Fruit fly (Drosophila melanogaster): ENCODE data around the gene MED31.

Gene MED31

DNA sequence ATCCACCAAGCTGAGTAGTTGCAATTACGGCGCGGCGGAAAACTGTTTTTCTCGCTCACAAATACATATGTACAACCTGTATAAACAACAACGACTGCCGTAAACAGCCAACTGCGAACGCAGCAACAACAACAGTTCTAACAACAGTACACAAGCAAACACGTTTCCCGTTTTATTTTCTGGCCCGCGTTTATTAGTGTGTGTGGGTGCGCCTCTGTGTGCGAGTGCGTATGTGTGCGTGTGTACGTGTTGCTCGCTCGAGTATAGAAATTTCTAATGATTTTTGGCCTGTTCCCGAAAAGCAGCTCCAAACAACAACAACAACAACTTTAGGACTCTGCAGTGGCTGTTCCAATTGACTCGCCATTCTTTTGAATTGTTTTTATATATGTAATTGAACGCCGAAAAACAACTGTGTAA is 18.2 kb downstream of the MED31 start (continued):
- TF ChIP-seq CG3281 (GFP tag; optimal IDR thresholded peaks at IDR 0.05) (peak; percentile 4), CrebB (tag; optimal IDR thresholded peaks at IDR 0.05) (peak; percentile 28), MTF-1 (GFP tag; optimal IDR thresholded peaks at IDR 0.05; ENCODE audit: borderline replicate concordance) (peak; percentile 45), ci (GFP tag; IDR thresholded peaks at IDR 0.05) (peak; percentile 9; the same call in 1 of the 3 replicates), chm (GFP tag; IDR thresholded peaks at IDR 0.05) (no peak), CG15601 (tag; optimal IDR thresholded peaks at IDR 0.05) (peak; percentile 3), CG4282 (GFP tag; optimal IDR thresholded peaks at IDR 0.05) (no peak), Ssrp (tag; optimal IDR thresholded peaks at IDR 0.05) (no peak), shn (GFP tag; optimal IDR thresholded peaks at IDR 0.05) (no peak), CG14860 (GFP tag; IDR thresholded peaks at IDR 0.05; ENCODE audit: partially characterized antibody) (0 out of 3 replicates have a peak, but pooled peaks have one; percentile 1), grn (GFP tag; optimal IDR thresholded peaks at IDR 0.05) (no peak), CG31441 (GFP tag; IDR thresholded peaks at IDR 0.05) (no peak), sug (tag; optimal IDR thresholded peaks at IDR 0.05) (no peak), CG14050 (GFP tag; IDR thresholded peaks at IDR 0.05) (no peak), D (optimal IDR thresholded peaks at IDR 0.05) (no peak), D (GFP tag; optimal IDR thresholded peaks at IDR 0.05) (peak; percentile 16), Dip2 (GFP tag; IDR thresholded peaks at IDR 0.05) (no peak), schlank (tag; optimal IDR thresholded peaks at IDR 0.05) (peak; percentile 28), ab (GFP tag; optimal IDR thresholded peaks at IDR 0.05) (no peak), caup (GFP tag; optimal IDR thresholded peaks at IDR 0.05; ENCODE audit: severe bottlenecking) (no peak), Max (GFP tag; optimal IDR thresholded peaks at IDR 0.05) (no peak), eve (GFP tag; optimal IDR thresholded peaks at IDR 0.05) (no peak), bab2 (GFP tag; optimal IDR thresholded peaks at IDR 0.05) (no peak), B-H2 (GFP tag; optimal IDR thresholded peaks at IDR 0.05) (peak; percentile 16), ATbp (GFP tag; optimal IDR thresholded peaks at IDR 0.05) (peak; percentile 8), CG7987 (GFP tag; optimal IDR thresholded peaks at IDR 0.05) (no peak), NK7.1 (GFP tag; optimal IDR thresholded peaks at IDR 0.05) (no peak), Xrp1 (GFP tag; IDR thresholded peaks at IDR 0.05) (peak; percentile 37), br (optimal IDR thresholded peaks at IDR 0.05) (no peak), NfI (GFP tag; optimal IDR thresholded peaks at IDR 0.05) (peak; percentile 5), row (GFP tag; IDR thresholded peaks at IDR 0.05) (no peak), CG31224 (GFP tag; IDR thresholded peaks at IDR 0.05) (no peak), CG8089 (GFP tag; optimal IDR thresholded peaks at IDR 0.05) (no peak), CG17912 (GFP tag; optimal IDR thresholded peaks at IDR 0.05) (peak; percentile 5), aop (GFP tag; IDR thresholded peaks at IDR 0.05) (no peak), sob (GFP tag; IDR thresholded peaks at IDR 0.05) (peak; percentile 25; the same call in 1 of the 2 replicates), az2 (GFP tag; optimal IDR thresholded peaks at IDR 0.05) (no peak), scrt (GFP tag; optimal IDR thresholded peaks at IDR 0.05) (peak; percentile 64), jumu (GFP tag; optimal IDR thresholded peaks at IDR 0.05) (no peak), Fer3 (tag; optimal IDR thresholded peaks at IDR 0.05) (peak; percentile 15), ara (GFP tag; IDR thresholded peaks at IDR 0.05) (peak; percentile 13; the same call in 1 of the 2 replicates), ro (GFP tag; IDR thresholded peaks at IDR 0.05) (no peak), gt (GFP tag; IDR thresholded peaks at IDR 0.05) (no peak), fd64A (GFP tag; optimal IDR thresholded peaks at IDR 0.05) (peak; percentile 13), fd3F (GFP tag; optimal IDR thresholded peaks at IDR 0.05) (peak; percentile 7), CG8290 (GFP tag; optimal IDR thresholded peaks at IDR 0.05) (no peak), CG8290 (tag; optimal IDR thresholded peaks at IDR 0.05) (peak in 1 of 2 experiments; percentile 54), Sry-δ (GFP tag; optimal IDR thresholded peaks at IDR 0.05) (no peak), Trl (optimal IDR thresholded peaks at IDR 0.05) (no peak), Trl (GFP tag; optimal IDR thresholded peaks at IDR 0.05) (peak; percentile 17), pho (GFP tag; optimal IDR thresholded peaks at IDR 0.05) (no peak), phol (tag; optimal IDR thresholded peaks at IDR 0.05) (no peak), zen2 (GFP tag; IDR thresholded peaks at IDR 0.05; ENCODE audit: partially characterized antibody) (no peak)
